Fruit fly (Drosophila melanogaster) whole organism: Measurements from ENCODE around the gene CG13247.
A peak's percentile ranks its signal among the peaks of the same experiment; 100 is the strongest.

Source experiments
- CG8478 ChIP-seq: fragments of >200 bp; optimal IDR thresholded peaks from 2 replicates; lab custom pipeline; 2018; ENCODE audit warnings: inconsistent platforms
- Dll ChIP-seq: fragments of >200 bp; optimal IDR thresholded peaks from 2 replicates; lab custom pipeline; 2017
- EcR ChIP-seq, 2 experiments: fragments of >200 bp; optimal IDR thresholded peaks; 2 replicates each; lab custom pipeline; 2017; ENCODE audit warnings: missing biosample characterization in 2 of 2, missing genetic modification characterization in 2 of 2, missing genetic modification reagents in 2 of 2
- pan ChIP-seq: fragments of >200 bp; optimal IDR thresholded peaks from 2 replicates; lab custom pipeline; 2017
- psq ChIP-seq: fragments of >200 bp; optimal IDR thresholded peaks from 2 replicates; lab custom pipeline; 2017
- usp ChIP-seq: fragments of >200 bp; optimal IDR thresholded peaks from 2 replicates; lab custom pipeline; 2017; ENCODE audit warnings: missing biosample characterization, missing genetic modification characterization, mixed read lengths

CG13247 gene

dm6 chr3L:20370013-20370412 lies at the start of gene CG13247:
TSS of gene CG13247 (plus strand) at chr3L:20370313.
- no peak for TF ChIP-seq pan (lab: Kevin White, UChicago)
- no peak for TF ChIP-seq psq (lab: Kevin White, UChicago)
- TF ChIP-seq usp (GFP tag; lab: Kevin White, UChicago): no peak
- no peak for TF ChIP-seq EcR (GFP tag; optimal IDR thresholded peaks at IDR 0.05; lab: Kevin White, UChicago)
- no peak for TF ChIP-seq CG8478 (lab: Kevin White, UChicago)
- no peak for TF ChIP-seq Dll (lab: Kevin White, UChicago)

- TF ChIP-seq CG8478 (lab: Kevin White, UChicago): no peak
- no peak for TF ChIP-seq usp (GFP tag; lab: Kevin White, UChicago)
- no peak for TF ChIP-seq Dll (lab: Kevin White, UChicago)
- no peak for TF ChIP-seq psq (lab: Kevin White, UChicago)
- no peak for TF ChIP-seq pan (lab: Kevin White, UChicago)
- TF ChIP-seq EcR (GFP tag; optimal IDR thresholded peaks at IDR 0.05; lab: Kevin White, UChicago): no peak
Measured at dm6 chr3L:20320652-20321051, 49.5 kb upstream of the CG13247 start, which contains the start of gene Spn77Bb. TSS of gene Spn77Bb (plus strand) at chr3L:20320952.

dm6 chr3L:20342334-20342733 lies 27.8 kb upstream of the CG13247 start, which contains the start of gene Spn77Bc:
TSS of gene Spn77Bc (plus strand) at chr3L:20342634.
- TF ChIP-seq pan (lab: Kevin White, UChicago): no peak
- TF ChIP-seq EcR (GFP tag; optimal IDR thresholded peaks at IDR 0.05; lab: Kevin White, UChicago): no peak
- no peak for TF ChIP-seq usp (GFP tag; lab: Kevin White, UChicago)
- TF ChIP-seq psq (lab: Kevin White, UChicago): no peak
- no peak for TF ChIP-seq CG8478 (lab: Kevin White, UChicago)
- no peak for TF ChIP-seq Dll (lab: Kevin White, UChicago)

- TF ChIP-seq psq (lab: Kevin White, UChicago): no peak
- TF ChIP-seq pan (lab: Kevin White, UChicago): no peak
- no peak for TF ChIP-seq EcR (GFP tag; optimal IDR thresholded peaks at IDR 0.05; lab: Kevin White, UChicago)
- TF ChIP-seq CG8478 (lab: Kevin White, UChicago): no peak
- no peak for TF ChIP-seq Dll (lab: Kevin White, UChicago)
- TF ChIP-seq usp (GFP tag; lab: Kevin White, UChicago): no peak
Measured at dm6 chr3L:20347762-20348580, 22.1 kb upstream of the CG13247 start, which contains the start of the genes Rbbp5 and eRF1. TSS of gene Rbbp5 (minus strand) at chr3L:20347942. TSS of gene eRF1 (plus strand) at chr3L:20348355.

- no peak for TF ChIP-seq pan (lab: Kevin White, UChicago)
- peak in 1 of 2 experiments; percentile 10 for TF ChIP-seq EcR (GFP tag; optimal IDR thresholded peaks at IDR 0.05; lab: Kevin White, UChicago)
Measured at dm6 chr3L:20348581-20349093, 21.5 kb upstream of the CG13247 start.

- TF ChIP-seq pan (lab: Kevin White, UChicago) (no peak), EcR (GFP tag; optimal IDR thresholded peaks at IDR 0.05; lab: Kevin White, UChicago) (peak in 1 of 2 experiments; percentile 85)
Measured at dm6 chr3L:20349333-20349924, 20.7 kb upstream of the CG13247 start.

- no peak for TF ChIP-seq usp (GFP tag; lab: Kevin White, UChicago)
- TF ChIP-seq Dll (lab: Kevin White, UChicago): no peak
- no peak for TF ChIP-seq EcR (GFP tag; optimal IDR thresholded peaks at IDR 0.05; lab: Kevin White, UChicago)
- TF ChIP-seq psq (lab: Kevin White, UChicago): no peak
- TF ChIP-seq CG8478 (lab: Kevin White, UChicago): no peak
- TF ChIP-seq pan (lab: Kevin White, UChicago): no peak
Measured at dm6 chr3L:20353149-20353548, 17.0 kb upstream of the CG13247 start, which contains the start of gene CG5618. TSS of gene CG5618 (plus strand) at chr3L:20353449.

- no peak for TF ChIP-seq EcR (GFP tag; optimal IDR thresholded peaks at IDR 0.05; lab: Kevin White, UChicago)
- TF ChIP-seq pan (lab: Kevin White, UChicago): no peak
- no peak for TF ChIP-seq Dll (lab: Kevin White, UChicago)
- TF ChIP-seq usp (GFP tag; lab: Kevin White, UChicago): no peak
- no peak for TF ChIP-seq psq (lab: Kevin White, UChicago)
- no peak for TF ChIP-seq CG8478 (lab: Kevin White, UChicago)
Measured at dm6 chr3L:20353726-20354332, 16.3 kb upstream of the CG13247 start.

dm6 chr3L:20354363-20354762 lies 15.8 kb upstream of the CG13247 start:
- TF ChIP-seq EcR (GFP tag; optimal IDR thresholded peaks at IDR 0.05; lab: Kevin White, UChicago): no peak
- TF ChIP-seq Dll (lab: Kevin White, UChicago): no peak
- no peak for TF ChIP-seq usp (GFP tag; lab: Kevin White, UChicago)
- TF ChIP-seq CG8478 (lab: Kevin White, UChicago): no peak
- no peak for TF ChIP-seq psq (lab: Kevin White, UChicago)
- TF ChIP-seq pan (lab: Kevin White, UChicago): no peak

- no peak for TF ChIP-seq usp (GFP tag; lab: Kevin White, UChicago)
- no peak for TF ChIP-seq Dll (lab: Kevin White, UChicago)
Measured at dm6 chr3L:20354872-20355271, 15.2 kb upstream of the CG13247 start.

- TF ChIP-seq psq (lab: Kevin White, UChicago): no peak
- no peak for TF ChIP-seq Dll (lab: Kevin White, UChicago)
- TF ChIP-seq pan (lab: Kevin White, UChicago): no peak
- TF ChIP-seq EcR (GFP tag; optimal IDR thresholded peaks at IDR 0.05; lab: Kevin White, UChicago): no peak
- no peak for TF ChIP-seq CG8478 (lab: Kevin White, UChicago)
- no peak for TF ChIP-seq usp (GFP tag; lab: Kevin White, UChicago)
Measured at dm6 chr3L:20356613-20357012, 13.5 kb upstream of the CG13247 start, which contains the start of gene kin17. TSS of gene kin17 (plus strand) at chr3L:20356807.
